Worm (Caenorhabditis elegans): ENCODE results near the gene R05F9.9.

R05F9.9 gene

ce11 chrII:4871834-4872233 lies 30.1 kb downstream of the R05F9.9 start:
- no peak for TF ChIP-seq lin-39 (tag; optimal IDR thresholded peaks at IDR 0.05)
- no peak for TF ChIP-seq peb-1 (tag; optimal IDR thresholded peaks at IDR 0.05)
- TF ChIP-seq mdl-1 (tag; optimal IDR thresholded peaks at IDR 0.05): no peak
- TF ChIP-seq blmp-1 (tag; optimal IDR thresholded peaks at IDR 0.05; ENCODE audit: insufficient read depth): peak; percentile 53
- TF ChIP-seq fos-1 (tag; optimal IDR thresholded peaks at IDR 0.05): no peak

DNA sequence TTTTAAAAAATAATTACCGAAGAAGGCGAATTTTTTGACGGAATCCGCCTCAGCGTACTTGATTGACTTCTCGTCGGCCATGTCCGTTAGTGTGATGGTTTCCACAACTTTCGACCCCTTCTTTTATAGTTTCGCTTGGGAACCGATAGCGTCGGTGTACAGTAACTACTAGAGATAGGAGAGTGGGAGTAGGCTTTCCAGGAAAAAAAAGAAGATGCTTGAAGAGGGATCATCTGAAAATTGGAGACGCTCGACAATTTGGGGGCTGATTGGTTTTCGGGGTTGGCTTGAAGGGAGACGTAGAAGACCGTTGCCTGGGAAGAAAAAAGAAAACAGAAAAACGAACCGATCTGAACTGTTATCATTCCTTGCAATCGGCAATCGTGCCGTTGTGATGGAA lies 31.2 kb downstream of the R05F9.9 start, which contains the start of gene col-20:
TSS of gene col-20 (minus strand) at position 101 of the 400 bp plus-strand sequence.
- TF ChIP-seq lin-13 (GFP tag; optimal IDR thresholded peaks at IDR 0.05) (no peak), sem-4 (tag; optimal IDR thresholded peaks at IDR 0.05) (no peak), ama-1 (optimal IDR thresholded peaks at IDR 0.05) (no peak), elt-1 (tag; optimal IDR thresholded peaks at IDR 0.05) (no peak), F13H6.1 (tag; optimal IDR thresholded peaks at IDR 0.05) (no peak), nhr-10 (tag; optimal IDR thresholded peaks at IDR 0.05) (no peak), blmp-1 (tag; optimal IDR thresholded peaks at IDR 0.05; ENCODE audit: insufficient read depth) (no peak), nhr-77 (tag; optimal IDR thresholded peaks at IDR 0.05) (no peak), lin-11 (tag; optimal IDR thresholded peaks at IDR 0.05) (no peak), ceh-82 (tag; optimal IDR thresholded peaks at IDR 0.05) (no peak)

- TF ChIP-seq unc-39 (tag; optimal IDR thresholded peaks at IDR 0.05) (no peak), ztf-1 (GFP tag; conservative IDR thresholded peaks at IDR 0.05) (no peak), R02D3.7 (tag; optimal IDR thresholded peaks at IDR 0.05) (no peak), nhr-129 (tag; optimal IDR thresholded peaks at IDR 0.05) (no peak), ztf-4 (tag; optimal IDR thresholded peaks at IDR 0.05) (no peak), mbf-1 (tag; optimal IDR thresholded peaks at IDR 0.05) (no peak)
Observed at ce11 chrII:4869793-4870343, 32.0 kb downstream of the R05F9.9 start.

ce11 chrII:4867476-4867875 lies 34.4 kb downstream of the R05F9.9 start, which contains the start of gene col-17:
Gene col-17 (minus strand): TSS chrII:4867576.
- TF ChIP-seq nhr-21 (tag; optimal IDR thresholded peaks at IDR 0.05) (no peak), nhr-10 (tag; optimal IDR thresholded peaks at IDR 0.05) (no peak), ztf-4 (tag; optimal IDR thresholded peaks at IDR 0.05) (no peak), nhr-11 (tag; optimal IDR thresholded peaks at IDR 0.05) (no peak), R02D3.7 (tag; optimal IDR thresholded peaks at IDR 0.05) (no peak)

- TF ChIP-seq egl-27 (tag; optimal IDR thresholded peaks at IDR 0.05) (no peak), lin-39 (tag; optimal IDR thresholded peaks at IDR 0.05) (no peak), alr-1 (tag; optimal IDR thresholded peaks at IDR 0.05) (no peak), unc-62 (GFP tag; optimal IDR thresholded peaks at IDR 0.05) (peak; percentile 56), C34F6.9 (tag; optimal IDR thresholded peaks at IDR 0.05) (no peak), nhr-23 (tag; optimal IDR thresholded peaks at IDR 0.05) (no peak), ztf-1 (GFP tag; conservative IDR thresholded peaks at IDR 0.05) (no peak), aly-2 (tag; optimal IDR thresholded peaks at IDR 0.05) (no peak), ztf-11 (tag; optimal IDR thresholded peaks at IDR 0.05) (no peak), ceh-82 (tag; optimal IDR thresholded peaks at IDR 0.05) (no peak), nhr-21 (tag; optimal IDR thresholded peaks at IDR 0.05) (peak; percentile 84), blmp-1 (tag; optimal IDR thresholded peaks at IDR 0.05; ENCODE audit: insufficient read depth) (peak; percentile 67), elt-3 (tag; optimal IDR thresholded peaks at IDR 0.05) (peak; percentile 41), fos-1 (tag; optimal IDR thresholded peaks at IDR 0.05) (peak; percentile 27), nhr-6 (tag; optimal IDR thresholded peaks at IDR 0.05) (no peak), dmd-4 (tag; optimal IDR thresholded peaks at IDR 0.05) (no peak), ztf-4 (tag; optimal IDR thresholded peaks at IDR 0.05) (no peak), nhr-10 (tag; optimal IDR thresholded peaks at IDR 0.05) (no peak), lin-13 (GFP tag; optimal IDR thresholded peaks at IDR 0.05) (no peak), ZK546.5 (tag; optimal IDR thresholded peaks at IDR 0.05) (no peak), mab-5 (tag; optimal IDR thresholded peaks at IDR 0.05) (no peak), lsy-2 (tag; optimal IDR thresholded peaks at IDR 0.05) (no peak), ceh-16 (tag; optimal IDR thresholded peaks at IDR 0.05) (no peak), ama-1 (optimal IDR thresholded peaks at IDR 0.05) (peak; percentile 81), snpc-4 (tag; optimal IDR thresholded peaks at IDR 0.05) (no peak), mbf-1 (tag; optimal IDR thresholded peaks at IDR 0.05) (no peak), nhr-25 (tag; optimal IDR thresholded peaks at IDR 0.05) (peak; percentile 47), peb-1 (tag; optimal IDR thresholded peaks at IDR 0.05) (no peak), skn-1 (tag; optimal IDR thresholded peaks at IDR 0.05) (no peak), F13H6.1 (tag; optimal IDR thresholded peaks at IDR 0.05) (no peak), nhr-237 (tag; optimal IDR thresholded peaks at IDR 0.05) (no peak), nhr-12 (tag; optimal IDR thresholded peaks at IDR 0.05) (no peak)
Observed at ce11 chrII:4866045-4866444, 35.9 kb downstream of the R05F9.9 start.

Data from whole organism, L2 larva.